Worm (Caenorhabditis elegans): ENCODE results near the gene C46F11.4.

Gene C46F11.4

DNA sequence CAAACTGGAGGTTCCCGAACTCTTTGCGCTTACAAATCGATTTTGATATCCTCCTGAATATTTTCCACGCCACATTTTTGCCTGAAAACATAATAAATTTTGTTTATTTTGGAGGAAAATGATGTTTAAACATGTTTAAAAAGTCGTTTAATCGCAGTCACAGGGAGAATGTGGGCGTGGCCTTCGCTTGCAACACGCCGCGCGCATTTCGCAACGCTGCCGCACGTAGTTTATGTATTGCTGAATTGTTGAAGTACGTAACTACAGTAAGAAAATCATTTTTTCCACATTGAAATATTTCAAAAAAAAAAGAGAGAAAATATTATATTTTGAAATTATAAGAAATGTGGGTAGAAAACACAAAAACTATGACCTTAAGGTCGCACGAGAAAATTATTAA is at the start of gene C46F11.4:
Gene C46F11.4 (minus strand): TSS at position 81 of the 400 bp plus-strand sequence.
- no peak for TF ChIP-seq unc-62 (GFP tag; optimal IDR thresholded peaks at IDR 0.05)

DNA sequence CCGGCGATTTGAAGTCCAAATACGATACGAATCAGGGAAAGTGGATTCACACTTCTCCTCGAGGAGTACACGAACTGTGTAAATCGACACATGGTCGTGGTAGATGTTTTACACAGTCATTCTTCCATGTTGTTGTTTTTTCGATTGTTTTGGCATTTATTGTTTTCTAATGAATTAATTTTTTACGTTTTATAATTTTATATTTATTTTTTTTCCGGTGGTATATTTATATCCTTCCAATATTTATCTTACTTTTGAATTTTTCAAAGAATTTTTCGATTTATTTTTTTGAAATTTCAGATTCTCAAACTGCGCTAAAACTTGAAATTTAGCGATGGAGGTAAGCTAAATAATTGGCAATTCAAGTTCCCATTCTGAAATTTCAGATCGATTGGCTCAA is 49.1 kb upstream of the C46F11.4 start, which contains the start of gene nrde-1:
Gene nrde-1 (plus strand): TSS at position 301 of the 400 bp plus-strand sequence.
- no peak for TF ChIP-seq unc-62 (GFP tag; optimal IDR thresholded peaks at IDR 0.05)

DNA sequence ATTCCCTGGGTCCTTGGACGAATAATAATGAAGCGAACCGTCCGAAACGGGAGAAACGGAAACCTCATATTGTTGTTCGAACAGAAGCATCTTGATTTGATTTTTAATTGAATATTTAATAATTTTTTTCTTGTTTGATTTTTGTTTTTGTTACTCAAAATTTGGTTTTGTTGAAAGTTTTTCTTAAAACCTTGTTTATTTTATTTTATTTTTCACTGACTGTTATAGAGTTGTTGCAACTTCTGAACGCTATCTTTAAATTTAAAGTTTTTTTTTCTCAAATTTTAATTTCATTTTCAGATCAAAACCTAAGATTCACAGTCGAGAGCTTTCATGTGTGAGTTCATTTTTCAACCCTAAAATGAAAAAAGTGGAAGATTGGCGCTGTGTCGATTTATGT is 44.9 kb upstream of the C46F11.4 start, which contains the start of gene alkb-8:
Gene alkb-8 (plus strand): TSS at position 301 of the 400 bp plus-strand sequence.
- no peak for TF ChIP-seq unc-62 (GFP tag; optimal IDR thresholded peaks at IDR 0.05)

DNA sequence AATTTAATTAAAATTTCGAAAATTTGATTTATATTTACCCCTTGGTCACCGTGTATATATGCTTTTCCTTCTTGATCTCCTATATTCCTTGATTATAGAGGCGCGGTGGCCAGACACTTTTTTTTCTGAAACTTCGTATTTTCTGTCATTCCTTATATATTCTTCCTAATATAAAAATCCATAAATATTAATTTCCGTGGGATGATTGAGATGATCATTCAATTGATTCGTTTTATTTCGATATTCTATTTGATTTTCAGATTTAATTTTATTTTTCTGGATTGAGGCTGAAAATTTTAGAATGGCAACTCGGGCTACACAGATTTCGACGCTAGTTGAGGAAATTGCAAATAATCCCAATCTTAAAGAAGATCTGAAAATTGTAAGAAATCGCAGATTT is 42.5 kb upstream of the C46F11.4 start, which contains the start of gene dph-1:
Gene dph-1 (plus strand): TSS at position 301 of the 400 bp plus-strand sequence.
- TF ChIP-seq unc-62 (GFP tag; optimal IDR thresholded peaks at IDR 0.05): no peak

DNA sequence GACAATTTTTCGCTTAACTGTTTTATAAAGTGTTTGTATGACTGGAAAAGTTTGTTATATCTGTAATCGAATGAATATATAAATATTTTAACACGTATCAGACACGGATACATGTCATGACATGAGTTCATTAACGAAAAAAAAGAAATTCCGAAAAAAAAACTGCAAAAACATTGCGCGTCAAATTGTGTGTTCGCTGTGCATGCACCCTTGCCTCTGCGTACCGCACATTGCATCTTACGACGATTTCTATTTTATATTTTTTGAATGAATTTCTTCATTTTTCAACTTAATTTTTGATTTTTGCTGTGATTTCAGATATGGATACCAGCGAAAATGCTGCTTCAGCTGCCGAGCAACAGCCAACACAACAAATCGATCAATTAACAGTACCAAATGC is 40.9 kb upstream of the C46F11.4 start, which contains the start of gene wdr-5.1:
Gene wdr-5.1 (plus strand): TSS at position 319 of the 400 bp plus-strand sequence.
- no peak for TF ChIP-seq unc-62 (GFP tag; optimal IDR thresholded peaks at IDR 0.05)

DNA sequence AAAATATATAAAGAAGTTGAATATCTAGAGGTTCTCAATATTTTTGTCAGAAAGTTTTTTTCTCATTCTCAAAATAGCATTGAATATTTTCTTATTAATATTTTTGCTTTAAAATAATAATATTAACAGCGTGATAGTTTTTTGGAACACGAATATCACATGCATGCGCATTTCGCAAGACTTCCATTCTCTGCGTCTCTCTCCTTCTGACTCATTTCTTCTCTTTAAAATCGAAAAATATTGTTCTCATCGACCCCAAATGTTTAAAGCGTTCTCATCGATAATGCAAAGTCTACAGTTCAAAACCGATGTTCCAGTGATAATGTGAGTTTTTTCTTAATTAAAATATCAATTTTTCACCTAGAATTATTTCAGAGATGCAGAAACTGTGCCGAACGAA is 39.3 kb upstream of the C46F11.4 start, which contains the start of gene C14B1.3:
Gene C14B1.3 (plus strand): TSS at position 168 of the 400 bp plus-strand sequence.
- TF ChIP-seq unc-62 (GFP tag; optimal IDR thresholded peaks at IDR 0.05): no peak

DNA sequence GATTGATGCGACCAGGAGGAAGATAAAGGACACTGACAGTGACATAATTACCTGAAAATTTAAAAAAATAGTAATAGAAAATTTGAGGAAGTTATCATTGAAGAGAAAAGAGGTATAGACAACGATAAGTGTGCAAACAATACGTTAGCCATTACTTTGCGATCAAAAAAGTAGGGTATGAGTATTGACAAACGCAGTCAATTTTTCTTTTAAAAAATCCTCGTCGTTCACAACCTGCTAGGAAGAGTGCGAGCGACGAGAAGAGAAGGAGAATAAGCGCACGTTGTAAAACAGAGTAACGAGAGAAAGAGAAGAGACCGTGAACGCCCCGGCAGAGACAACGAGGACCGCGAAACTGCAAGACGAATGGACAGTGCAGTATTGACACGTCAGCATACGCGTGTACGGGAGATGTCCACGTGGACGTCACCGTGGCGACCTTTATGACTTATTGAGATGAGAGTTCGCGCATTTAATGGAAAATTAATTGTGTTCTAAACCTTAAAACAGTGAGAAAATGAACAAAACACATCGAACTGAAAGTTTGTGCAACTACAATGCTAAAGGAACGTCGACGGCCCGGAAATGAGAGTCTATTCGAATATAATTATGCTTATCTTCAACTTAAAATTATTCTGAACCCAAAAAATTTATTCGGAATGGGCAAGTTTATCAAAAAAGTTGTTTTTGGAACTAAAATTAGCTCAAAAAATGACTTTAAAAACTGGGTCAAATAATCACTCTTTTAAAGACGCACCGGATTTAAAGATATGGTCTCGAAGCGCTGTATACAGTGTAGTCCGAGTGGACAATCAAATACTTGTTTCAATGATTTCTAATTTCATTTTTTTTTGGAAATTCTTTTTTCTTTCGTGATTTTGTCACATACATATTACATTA is 37.6 kb upstream of the C46F11.4 start, which contains the start of the genes pdi-1 and C14B1.2:
Gene pdi-1 (minus strand): TSS at position 51 of the 900 bp plus-strand sequence.
Gene C14B1.2 (plus strand): TSS at position 850 of the 900 bp plus-strand sequence.
- TF ChIP-seq unc-62 (GFP tag; optimal IDR thresholded peaks at IDR 0.05): no peak

DNA sequence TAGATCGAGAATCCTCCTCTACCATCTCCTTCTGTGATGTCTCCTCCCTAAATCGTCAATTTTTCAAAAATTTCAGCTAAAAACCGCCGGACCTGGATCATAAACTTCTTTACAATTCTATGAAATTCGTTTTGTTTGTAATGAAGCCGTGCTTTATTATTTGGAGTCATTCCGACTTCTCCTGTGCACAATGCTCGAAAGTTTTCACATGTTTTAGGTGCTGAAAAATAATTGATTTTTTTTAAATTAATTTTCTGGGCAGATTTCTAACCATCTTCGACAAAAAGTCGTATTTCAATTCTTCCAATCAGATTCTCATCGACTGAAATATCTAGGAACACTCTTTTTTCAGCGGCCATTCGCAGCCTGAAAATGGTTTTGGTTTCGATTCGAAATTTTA is 35.2 kb upstream of the C46F11.4 start, which contains the start of gene cyn-9:
Gene cyn-9 (minus strand): TSS at position 366 of the 400 bp plus-strand sequence.
- TF ChIP-seq unc-62 (GFP tag; optimal IDR thresholded peaks at IDR 0.05): no peak

DNA sequence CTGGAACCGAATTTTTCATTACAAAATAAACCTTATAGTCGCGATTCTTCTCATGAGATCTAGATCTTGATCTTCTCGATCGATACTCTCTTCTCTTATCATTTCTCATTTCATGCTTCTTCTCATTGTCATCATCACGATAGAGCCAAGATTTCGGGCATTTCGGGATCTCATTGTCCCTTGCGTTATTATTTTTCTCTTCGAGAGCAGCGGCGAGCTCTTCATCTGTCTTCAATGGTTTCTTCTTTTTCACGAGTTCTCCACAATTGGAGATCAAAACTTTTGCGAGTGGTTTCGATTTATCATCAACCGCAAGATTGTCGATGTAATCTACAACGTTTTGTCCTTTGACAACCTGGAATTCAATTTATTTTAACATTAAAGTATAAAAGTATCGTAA is 34.3 kb upstream of the C46F11.4 start:
- TF ChIP-seq unc-62 (GFP tag; optimal IDR thresholded peaks at IDR 0.05): no peak

DNA sequence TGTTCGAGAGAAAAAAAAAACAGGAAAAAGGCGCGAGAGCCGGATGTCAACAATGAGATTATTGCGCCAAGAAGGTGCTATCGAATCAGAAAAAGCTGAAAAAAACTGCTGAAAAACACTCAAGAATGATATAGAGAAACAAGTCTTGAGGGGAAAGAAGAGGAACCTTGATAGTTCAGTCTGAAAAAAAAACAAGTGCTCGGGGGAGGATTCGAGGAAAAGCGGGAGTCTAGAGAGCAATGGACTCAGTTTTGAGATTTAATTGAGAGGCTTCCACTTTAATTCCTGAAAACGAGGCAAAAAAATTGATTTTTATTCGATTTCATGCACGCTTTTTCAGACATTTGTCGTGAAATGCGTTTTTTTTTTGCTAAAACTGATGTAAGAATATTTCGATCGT is 30.5 kb upstream of the C46F11.4 start, which contains the start of gene npr-15:
Gene npr-15 (minus strand): TSS at position 101 of the 400 bp plus-strand sequence.
- no peak for TF ChIP-seq unc-62 (GFP tag; optimal IDR thresholded peaks at IDR 0.05)

DNA sequence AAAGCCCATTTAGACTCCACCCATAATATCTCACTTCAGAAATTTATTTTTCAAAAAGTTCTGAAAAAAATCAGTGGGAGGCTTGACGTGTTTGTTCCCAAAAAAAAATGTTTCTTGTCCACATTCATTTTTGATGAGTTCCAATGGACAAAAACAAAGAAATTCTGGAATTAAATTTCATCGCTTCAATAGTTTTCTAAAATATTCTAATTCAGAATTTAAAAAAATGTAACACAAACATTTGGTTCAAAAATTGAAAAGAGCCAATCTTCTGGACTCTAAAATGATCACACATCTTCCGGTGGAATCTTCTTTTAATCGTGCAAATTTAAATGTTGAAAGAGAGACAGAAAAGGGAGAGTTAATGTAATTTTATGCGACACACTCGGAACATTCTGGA is 28.4 kb upstream of the C46F11.4 start:
- TF ChIP-seq unc-62 (GFP tag; optimal IDR thresholded peaks at IDR 0.05): no peak

DNA sequence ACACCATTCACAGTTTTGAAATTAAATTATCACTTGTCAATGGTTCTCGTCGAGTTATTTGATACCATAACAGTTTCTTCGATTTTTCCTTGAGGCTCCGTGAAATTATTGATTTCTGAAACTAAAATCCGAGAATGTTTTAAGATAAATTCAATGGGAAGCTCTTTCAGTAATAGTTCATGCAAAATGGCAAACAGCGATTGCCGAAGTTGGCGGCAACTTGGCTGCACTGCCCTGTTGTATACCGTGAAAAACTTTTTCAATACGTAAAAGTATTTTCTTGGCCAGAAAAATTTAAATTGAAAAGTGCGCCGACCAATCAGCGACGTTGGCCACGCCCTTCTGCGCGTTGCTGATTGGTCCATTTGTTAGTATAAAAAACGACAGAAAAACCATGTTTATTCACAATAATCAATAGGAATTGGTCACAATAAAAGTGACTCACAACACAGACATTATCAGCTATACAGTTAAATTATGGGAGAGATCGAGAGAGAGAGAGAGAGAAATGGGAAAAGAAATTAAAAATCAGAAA is 18.8 kb upstream of the C46F11.4 start:
- TF ChIP-seq unc-62 (GFP tag; optimal IDR thresholded peaks at IDR 0.05): no peak

DNA sequence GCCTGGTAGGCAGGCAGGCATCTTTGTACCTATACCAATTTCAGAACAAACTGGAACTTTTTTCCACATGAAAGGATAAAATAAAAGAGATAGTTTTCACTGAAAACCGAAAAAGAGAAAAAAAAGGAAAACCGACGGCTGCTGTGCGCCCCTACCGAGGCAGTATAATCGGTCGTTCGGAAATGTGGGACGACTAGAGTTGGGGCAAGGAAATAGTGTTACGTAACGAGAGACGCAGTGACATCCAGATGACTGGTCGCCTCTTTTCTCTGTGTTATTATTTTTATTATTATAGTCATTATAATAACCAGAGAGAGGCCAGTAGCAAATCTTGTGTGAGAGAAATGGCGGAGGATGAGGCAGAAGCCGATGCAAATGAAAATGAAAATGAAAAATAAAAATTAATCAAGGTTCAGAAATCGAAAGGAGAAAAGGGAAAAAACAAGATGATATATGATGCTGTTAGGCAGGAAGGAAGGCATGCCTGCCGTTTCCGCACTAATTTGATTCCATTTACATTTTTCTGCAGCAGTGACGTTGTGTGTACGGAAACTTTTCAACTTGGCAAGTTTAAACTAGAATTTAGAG is 17.3 kb upstream of the C46F11.4 start:
- TF ChIP-seq unc-62 (GFP tag; optimal IDR thresholded peaks at IDR 0.05): no peak

DNA sequence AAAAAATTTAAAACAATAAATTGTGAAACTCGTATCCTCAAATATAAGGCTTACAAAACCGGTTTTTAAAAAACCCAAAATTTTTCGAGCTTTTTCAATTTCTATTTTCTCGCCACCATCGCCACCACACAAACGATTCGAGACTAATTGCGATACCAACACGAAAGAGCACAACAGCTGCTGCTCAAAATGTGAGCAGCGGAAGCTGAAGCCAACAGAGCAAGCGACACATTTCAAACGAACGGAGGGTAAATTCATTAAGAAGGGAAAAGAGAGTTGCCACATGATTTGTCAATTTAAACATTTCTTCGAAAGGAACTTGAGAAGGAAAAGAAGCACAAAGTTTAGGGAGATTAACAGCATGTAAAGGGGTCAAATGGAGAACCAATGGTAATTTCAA is 15.0 kb upstream of the C46F11.4 start:
- TF ChIP-seq unc-62 (GFP tag; optimal IDR thresholded peaks at IDR 0.05): no peak

DNA sequence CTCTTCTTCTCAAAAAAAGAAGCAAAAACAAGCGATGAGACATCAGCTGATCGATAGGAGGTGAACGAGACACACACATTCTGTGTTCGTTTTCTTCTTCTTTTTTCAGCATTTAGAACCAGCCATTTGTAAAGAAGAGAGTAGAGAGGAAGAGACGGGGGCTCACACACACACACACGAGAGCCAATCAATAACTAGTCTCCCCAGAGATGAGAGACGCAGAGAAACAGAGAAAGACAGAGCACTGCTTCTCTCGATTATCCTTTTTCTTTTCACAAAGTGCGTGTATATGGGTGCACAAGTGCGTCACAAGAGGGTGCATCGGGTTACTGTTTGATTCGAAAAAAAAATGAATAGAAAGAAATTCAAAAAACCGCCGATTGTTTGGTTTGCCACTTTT is 13.3 kb upstream of the C46F11.4 start:
- no peak for TF ChIP-seq unc-62 (GFP tag; optimal IDR thresholded peaks at IDR 0.05)

DNA sequence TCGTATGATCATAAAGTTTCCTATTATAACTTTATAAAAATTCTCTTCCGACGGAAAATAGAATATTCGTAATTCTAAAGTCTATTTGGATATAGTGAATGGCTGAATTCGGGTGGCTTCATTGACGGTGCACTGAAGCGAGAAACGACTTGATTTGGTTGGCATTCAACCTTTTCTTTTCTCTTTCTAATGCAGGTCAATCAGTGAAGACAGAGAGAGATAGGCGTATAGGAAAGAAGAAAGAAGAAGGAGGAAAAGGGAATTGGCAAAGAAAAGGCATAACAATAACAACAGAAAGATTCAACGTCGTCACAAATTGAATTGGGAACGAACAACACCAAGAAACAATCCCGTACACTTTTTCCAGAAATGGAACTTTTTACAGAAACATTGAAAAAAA is 11.4 kb upstream of the C46F11.4 start:
- no peak for TF ChIP-seq unc-62 (GFP tag; optimal IDR thresholded peaks at IDR 0.05)

All from whole organism, dauer.